Fruit fly (Drosophila melanogaster): ENCODE data around the gene Pgk.

Gene Pgk

dm6 chr2L:2732139-2732830, 20.6 kb downstream of the Pgk start:
- TF ChIP-seq CTCF (optimal IDR thresholded peaks at IDR 0.05): no peak
- no peak for TF ChIP-seq CG8478 (optimal IDR thresholded peaks at IDR 0.05)

dm6 chr2L:2731370-2732138, 21.3 kb downstream of the Pgk start:
- no peak for TF ChIP-seq CG8478 (optimal IDR thresholded peaks at IDR 0.05)
- TF ChIP-seq CTCF (optimal IDR thresholded peaks at IDR 0.05): no peak

DNA sequence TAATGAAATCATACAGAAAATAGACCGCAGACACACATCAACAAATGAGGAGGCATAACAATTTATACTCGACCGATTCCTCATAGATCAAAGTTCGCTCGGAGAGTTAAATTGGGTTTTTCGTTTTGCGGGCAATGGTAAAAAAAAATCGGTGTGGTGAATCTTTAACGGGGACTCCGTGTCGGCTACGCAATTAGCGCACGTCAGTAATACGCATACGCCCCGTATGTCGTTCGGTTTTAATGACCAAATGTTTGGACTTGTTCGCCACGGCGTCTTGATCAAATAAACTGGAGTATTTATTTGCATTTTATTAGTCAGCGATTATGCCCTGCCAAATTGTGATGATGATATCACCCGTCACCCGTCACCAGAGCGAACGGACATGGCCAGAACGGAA, 22.1 kb downstream of the Pgk start:
- TF ChIP-seq CTCF (optimal IDR thresholded peaks at IDR 0.05): no peak
- TF ChIP-seq CG8478 (optimal IDR thresholded peaks at IDR 0.05): no peak

- TF ChIP-seq CTCF (optimal IDR thresholded peaks at IDR 0.05): no peak
- no peak for TF ChIP-seq CG8478 (optimal IDR thresholded peaks at IDR 0.05)
Observed at dm6 chr2L:2729882-2730281, 23.0 kb downstream of the Pgk start.

DNA sequence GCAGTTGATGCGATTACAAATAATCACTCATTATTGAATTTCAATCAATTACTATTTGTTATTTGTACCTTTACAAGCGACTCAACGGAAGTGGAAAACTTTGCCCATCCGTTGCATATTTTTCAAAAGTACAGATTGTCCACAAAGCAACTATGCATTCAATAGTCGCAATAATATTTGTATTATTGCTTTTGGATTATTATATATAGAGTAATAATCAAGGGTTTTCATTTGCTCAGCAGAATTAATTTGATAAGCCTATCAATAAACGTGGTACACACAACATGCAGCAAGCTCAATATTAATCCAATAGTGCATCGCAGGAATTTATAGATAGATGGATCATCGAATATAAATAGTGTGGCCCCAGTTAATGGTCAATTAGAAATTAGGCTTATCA, 24.3 kb downstream of the Pgk start:
- TF ChIP-seq CTCF (optimal IDR thresholded peaks at IDR 0.05) (no peak), CG8478 (optimal IDR thresholded peaks at IDR 0.05) (no peak)

DNA sequence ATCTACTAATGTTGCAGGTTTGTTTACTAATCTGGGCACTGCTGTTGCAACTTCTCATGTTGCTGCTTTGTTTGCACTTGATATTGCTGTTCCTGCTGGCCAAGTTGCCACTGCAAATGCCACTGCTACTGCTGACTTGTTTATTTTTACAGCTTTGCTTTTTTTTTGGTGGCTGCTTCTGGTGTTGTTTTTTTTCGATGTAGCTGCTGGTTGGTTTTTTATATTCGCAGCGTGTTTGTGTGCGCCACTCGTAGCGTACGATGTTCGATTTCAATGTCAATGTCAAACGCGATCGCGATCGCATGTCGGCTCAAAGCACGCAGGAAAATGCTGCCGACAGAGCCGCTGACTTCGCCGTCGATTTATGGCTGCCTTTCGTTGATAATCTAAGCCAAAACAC, 25.1 kb downstream of the Pgk start:
- TF ChIP-seq CG8478 (optimal IDR thresholded peaks at IDR 0.05): no peak
- TF ChIP-seq CTCF (optimal IDR thresholded peaks at IDR 0.05): no peak

dm6 chr2L:2727364-2727763, 25.5 kb downstream of the Pgk start:
- no peak for TF ChIP-seq CTCF (optimal IDR thresholded peaks at IDR 0.05)
- no peak for TF ChIP-seq CG8478 (optimal IDR thresholded peaks at IDR 0.05)

DNA sequence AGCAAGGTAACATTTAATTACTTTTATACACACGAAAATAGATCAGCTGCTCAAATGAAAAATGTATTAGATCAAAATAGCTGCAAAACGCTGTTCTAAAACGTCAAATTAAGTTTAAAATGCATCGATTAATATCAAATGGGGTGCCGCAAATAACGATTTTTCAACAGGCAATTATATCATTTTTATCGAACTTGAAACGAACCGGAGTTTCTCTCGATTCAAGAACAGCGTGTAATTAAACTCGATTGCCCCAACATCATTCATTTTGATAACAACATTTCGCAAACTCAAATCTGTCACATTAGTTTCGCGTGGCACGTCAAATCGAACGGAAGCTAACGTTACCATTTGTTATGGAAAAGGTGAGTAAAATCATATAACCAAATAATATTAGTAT, 27.5 kb downstream of the Pgk start, which contains the start of gene CG31689:
TSS of gene CG31689 (plus strand) at position 301 of the 400 bp plus-strand sequence.
- TF ChIP-seq CG8478 (optimal IDR thresholded peaks at IDR 0.05) (no peak), CTCF (optimal IDR thresholded peaks at IDR 0.05) (no peak)

DNA sequence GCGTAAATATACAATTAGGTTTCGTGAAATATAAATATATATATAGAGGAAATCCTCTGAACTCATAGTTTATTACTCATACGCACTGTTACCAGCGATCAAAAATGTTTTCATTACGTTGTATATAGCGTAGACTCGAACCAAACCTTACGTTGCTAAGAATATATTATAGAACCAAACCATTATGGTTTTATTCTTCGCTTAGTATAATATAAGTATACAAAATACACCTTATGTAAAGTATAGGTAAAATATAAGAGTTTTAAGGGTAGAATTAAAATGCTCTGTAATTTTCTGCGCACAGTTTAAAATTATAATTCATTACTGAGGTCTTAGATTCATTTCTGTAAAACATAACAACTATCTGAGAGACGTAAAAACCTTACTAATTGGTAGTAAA, 28.4 kb downstream of the Pgk start:
- TF ChIP-seq CG8478 (optimal IDR thresholded peaks at IDR 0.05): no peak
- TF ChIP-seq CTCF (optimal IDR thresholded peaks at IDR 0.05): peak in 1 of 2 experiments; percentile 22

- TF ChIP-seq CTCF (optimal IDR thresholded peaks at IDR 0.05) (no peak), CG8478 (optimal IDR thresholded peaks at IDR 0.05) (no peak)
Observed at dm6 chr2L:2723100-2723499, 29.8 kb downstream of the Pgk start.

dm6 chr2L:2721317-2721716, 31.6 kb downstream of the Pgk start:
- no peak for TF ChIP-seq CG8478 (optimal IDR thresholded peaks at IDR 0.05)
- no peak for TF ChIP-seq CTCF (optimal IDR thresholded peaks at IDR 0.05)

dm6 chr2L:2720368-2720767, 32.5 kb downstream of the Pgk start:
- TF ChIP-seq CTCF (optimal IDR thresholded peaks at IDR 0.05): no peak
- TF ChIP-seq CG8478 (optimal IDR thresholded peaks at IDR 0.05): no peak
